Worm (Caenorhabditis elegans) whole organism, midembryonic: ENCODE data around the gene D1046.2.

Experiments used
- T22C8.4 ChIP-seq: fragments of 200-800 bp; sonication (Bioruptor generic); IDR thresholded peaks from 2 replicates; pipeline ENCODE4 v1.3.6; 2022; ENCODE audit warnings: missing genetic modification characterization, missing compliant biosample characterization
- cog-1 ChIP-seq: sonication (generic microtip); optimal IDR thresholded peaks from 2 replicates; lab custom pipeline; 2016; ENCODE audit warnings: missing genetic modification characterization, missing compliant biosample characterization
- flt-1 ChIP-seq: fragments of 200-800 bp; sonication (Bioruptor generic); IDR thresholded peaks from 2 replicates; pipeline ENCODE4 v1.3.6; 2022; ENCODE audit warnings: missing genetic modification characterization, missing compliant biosample characterization
- klf-2 ChIP-seq: fragments of 200-800 bp; sonication (Bioruptor generic); conservative IDR thresholded peaks from 2 replicates; pipeline ENCODE4 v1.3.6; 2022; ENCODE audit warnings: missing genetic modification reagents, missing genetic modification characterization, missing compliant biosample characterization
- med-1 ChIP-seq: sonication (generic microtip); optimal IDR thresholded peaks from 2 replicates; lab custom pipeline; 2017; ENCODE audit warnings: missing genetic modification characterization, mild to moderate bottlenecking, missing compliant biosample characterization, antibody characterized with exemption, missing genetic modification reagents; ENCODE audit not compliant: insufficient read depth
- tab-1 ChIP-seq: fragments of 200-800 bp; sonication (Bioruptor generic); IDR thresholded peaks from 2 replicates; pipeline ENCODE4 v1.3.6; 2022; ENCODE audit warnings: missing genetic modification characterization, missing compliant biosample characterization
- ztf-23 ChIP-seq: fragments of 200-800 bp; sonication (Bioruptor generic); IDR thresholded peaks from 2 replicates; pipeline ENCODE4 v1.3.6; 2022; ENCODE audit warnings: missing genetic modification reagents, missing genetic modification characterization, missing compliant biosample characterization
- ztf-29 ChIP-seq: fragments of 200-800 bp; sonication (Bioruptor generic); IDR thresholded peaks from 2 replicates; pipeline ENCODE4 v1.3.6; 2022; ENCODE audit warnings: missing genetic modification reagents, missing genetic modification characterization, missing compliant biosample characterization

DNA sequence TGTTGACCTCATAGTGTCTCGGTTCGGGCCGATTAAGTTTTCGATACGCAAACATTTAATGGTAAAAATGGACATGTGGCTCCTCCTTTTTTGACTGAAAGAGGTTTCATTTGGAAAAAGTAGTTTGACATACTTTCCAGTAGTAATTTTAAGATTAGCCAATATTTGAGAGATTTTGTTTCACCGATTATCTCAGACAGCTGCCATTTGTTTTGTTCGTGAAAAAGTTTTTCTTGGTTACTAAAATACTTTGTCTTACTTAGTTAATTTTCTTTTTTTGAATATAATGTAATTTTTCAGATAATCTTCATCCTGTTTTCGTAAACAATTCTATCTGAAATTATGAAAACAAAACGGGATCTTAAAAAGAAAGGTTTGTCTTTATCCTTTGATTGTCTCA is 39.6 kb downstream of the D1046.2 start, which contains the start of gene C09G9.5:
- TF ChIP-seq cog-1 (tag; lab: Kevin White, UChicago) (no peak), T22C8.4 (GFP tag; lab: Robert Waterston, UW) (no peak), flt-1 (GFP tag; lab: Robert Waterston, UW) (no peak), klf-2 (GFP tag; lab: Robert Waterston, UW) (no peak), tab-1 (no peak), med-1 (GFP tag; lab: Kevin White, UChicago) (no peak), ztf-29 (GFP tag; lab: Robert Waterston, UW) (no peak), ztf-23 (GFP tag; lab: Robert Waterston, UW) (no peak)
